Worm (Caenorhabditis elegans): ENCODE results near the gene F36H5.10.

ce11 chrII:1763072-1763471, 5.9 kb downstream of the F36H5.10 start, which contains the start of gene math-28:
- TF ChIP-seq dao-5 (tag; optimal IDR thresholded peaks at IDR 0.05) (no peak), W03F9.2 (tag; optimal IDR thresholded peaks at IDR 0.05) (no peak)

Measured in whole organism, L4/young adult.